Worm (Caenorhabditis elegans): ENCODE data around the gene unc-27.

Gene unc-27

ce11 chrX:8835405-8835804 lies 46.1 kb downstream of the unc-27 start, which contains the start of gene sec-15:
Gene sec-15, minus strand, starts transcription at chrX:8835715.
- no peak for TF ChIP-seq klf-2 (GFP tag; conservative IDR thresholded peaks at IDR 0.05)
- TF ChIP-seq med-1 (GFP tag; optimal IDR thresholded peaks at IDR 0.05; ENCODE audit: insufficient read depth): no peak
- TF ChIP-seq T22C8.4 (GFP tag; IDR thresholded peaks at IDR 0.05): no peak
- no peak for TF ChIP-seq tab-1 (GFP tag; IDR thresholded peaks at IDR 0.05)
- no peak for TF ChIP-seq ztf-23 (GFP tag; IDR thresholded peaks at IDR 0.05)
- TF ChIP-seq ref-1 (GFP tag; conservative IDR thresholded peaks at IDR 0.05): no peak
- no peak for TF ChIP-seq flt-1 (GFP tag; IDR thresholded peaks at IDR 0.05)
- no peak for TF ChIP-seq ztf-29 (GFP tag; IDR thresholded peaks at IDR 0.05)
- TF ChIP-seq cog-1 (tag; optimal IDR thresholded peaks at IDR 0.05): no peak

- peak; percentile 93 for TF ChIP-seq cog-1 (tag; optimal IDR thresholded peaks at IDR 0.05)
- TF ChIP-seq tab-1 (GFP tag; IDR thresholded peaks at IDR 0.05): peak; percentile 98
- TF ChIP-seq flt-1 (GFP tag; IDR thresholded peaks at IDR 0.05): peak; percentile 99
- peak; percentile 86 for TF ChIP-seq med-1 (GFP tag; optimal IDR thresholded peaks at IDR 0.05; ENCODE audit: insufficient read depth)
- TF ChIP-seq T22C8.4 (GFP tag; IDR thresholded peaks at IDR 0.05): peak; percentile 97
- TF ChIP-seq ztf-23 (GFP tag; IDR thresholded peaks at IDR 0.05): peak; percentile 98
- TF ChIP-seq klf-2 (GFP tag; conservative IDR thresholded peaks at IDR 0.05): peak; percentile 95
- TF ChIP-seq ztf-29 (GFP tag; IDR thresholded peaks at IDR 0.05): peak; percentile 97
- peak; percentile 96 for TF ChIP-seq ref-1 (GFP tag; conservative IDR thresholded peaks at IDR 0.05)
Measured at ce11 chrX:8835887-8836348, 46.7 kb downstream of the unc-27 start, which contains the start of gene C28G1.2. Gene C28G1.2, plus strand, starts transcription at chrX:8836016.

- TF ChIP-seq ztf-29 (GFP tag; IDR thresholded peaks at IDR 0.05): no peak
- TF ChIP-seq ref-1 (GFP tag; conservative IDR thresholded peaks at IDR 0.05): no peak
- TF ChIP-seq flt-1 (GFP tag; IDR thresholded peaks at IDR 0.05): no peak
- no peak for TF ChIP-seq tab-1 (GFP tag; IDR thresholded peaks at IDR 0.05)
- no peak for TF ChIP-seq T22C8.4 (GFP tag; IDR thresholded peaks at IDR 0.05)
- no peak for TF ChIP-seq klf-2 (GFP tag; conservative IDR thresholded peaks at IDR 0.05)
- TF ChIP-seq cog-1 (tag; optimal IDR thresholded peaks at IDR 0.05): no peak
- TF ChIP-seq med-1 (GFP tag; optimal IDR thresholded peaks at IDR 0.05; ENCODE audit: insufficient read depth): no peak
- no peak for TF ChIP-seq ztf-23 (GFP tag; IDR thresholded peaks at IDR 0.05)
Measured at ce11 chrX:8838176-8838575, 48.9 kb downstream of the unc-27 start.
